Worm (Caenorhabditis elegans) whole organism, young adult: ENCODE measurements around the gene fipr-6.

Experiments used
- F55B11.4 ChIP-seq: sonication (generic microtip); optimal IDR thresholded peaks from 2 replicates; lab custom pipeline; 2016; ENCODE audit warnings: missing compliant biosample characterization, missing genetic modification characterization, borderline replicate concordance; ENCODE audit not compliant: insufficient read depth
- F57A8.1 ChIP-seq: fragments of 200-800 bp; sonication (Bioruptor generic); optimal IDR thresholded peaks from 2 replicates; lab custom pipeline; 2018; ENCODE audit warnings: mild to moderate bottlenecking, missing genetic modification characterization, moderate library complexity, missing compliant biosample characterization
- Y53F4B.3 ChIP-seq: fragments of 200-800 bp; sonication (Bioruptor generic); IDR thresholded peaks from 2 replicates; pipeline ENCODE4 v1.3.6; 2022; ENCODE audit warnings: missing genetic modification reagents, missing genetic modification characterization, missing compliant biosample characterization
- Y67H2A.10 ChIP-seq: fragments of 200-800 bp; sonication (Bioruptor generic); conservative IDR thresholded peaks from 2 replicates; pipeline ENCODE4 v1.3.6; 2022; ENCODE audit warnings: missing genetic modification reagents, missing genetic modification characterization, missing compliant biosample characterization
- akir-1 ChIP-seq: fragments of 200-800 bp; sonication (Bioruptor generic); optimal IDR thresholded peaks from 2 replicates; lab custom pipeline; 2018; ENCODE audit warnings: mild to moderate bottlenecking, missing genetic modification characterization, moderate library complexity, missing compliant biosample characterization
- ama-1 ChIP-seq, 3 experiments: fragments of 150-350 bp in 1 of 3; sonication (generic microtip) in 2 of 3; optimal IDR thresholded peaks; 2 replicates each; lab custom pipeline; 2014 to 2018; ENCODE audit warnings: missing biosample characterization in 2 of 3, missing genetic modification characterization in 2 of 3, missing genetic modification reagents in 2 of 3
- attf-3 ChIP-seq: fragments of 200-800 bp; sonication (Bioruptor generic); conservative IDR thresholded peaks from 2 replicates; pipeline ENCODE4 v1.3.6; 2022; ENCODE audit warnings: missing genetic modification reagents, missing genetic modification characterization, missing compliant biosample characterization
- cebp-2 ChIP-seq: fragments of 200-800 bp; sonication (Bioruptor generic); IDR thresholded peaks from 2 replicates; pipeline ENCODE4 v1.3.6; 2022; ENCODE audit warnings: missing genetic modification characterization, missing compliant biosample characterization
- efl-1 ChIP-seq: fragments of 150-350 bp; optimal IDR thresholded peaks from 2 replicates; lab custom pipeline; 2014; ENCODE audit warnings: missing biosample characterization, missing genetic modification reagents, missing genetic modification characterization
- let-607 ChIP-seq, 2 experiments: fragments of 200-800 bp in 1 of 2; sonication (Bioruptor generic) in 1 of 2; sonication (generic microtip) in 1 of 2; optimal IDR thresholded peaks; 2 replicates each; lab custom pipeline; 2016 to 2018; ENCODE audit warnings: mild to moderate bottlenecking in 2 of 2, missing compliant biosample characterization in 2 of 2, missing genetic modification characterization in 2 of 2, moderate library complexity in 2 of 2, missing genotype in 1 of 2
- lin-26 ChIP-seq: fragments of 200-800 bp; sonication (Bioruptor generic); IDR thresholded peaks from 2 replicates; pipeline ENCODE4 v1.3.6; 2022; ENCODE audit warnings: missing genetic modification reagents, missing genetic modification characterization, missing compliant biosample characterization
- lin-35 ChIP-seq, 3 experiments: fragments of 150-350 bp in 2 of 3; sonication (generic microtip) in 1 of 3; optimal IDR thresholded peaks; 2 replicates each; lab custom pipeline; 2014 to 2018; ENCODE audit warnings: missing biosample characterization in 3 of 3, missing genetic modification characterization in 3 of 3, missing genetic modification reagents in 3 of 3
- pha-4 ChIP-seq: fragments of 150-350 bp; sonication (generic microtip); optimal IDR thresholded peaks from 2 replicates; lab custom pipeline; 2014; ENCODE audit warnings: missing biosample characterization, missing genetic modification reagents, missing genetic modification characterization
- snpc-4 ChIP-seq, 5 experiments: fragments of 150-350 bp in 1 of 5; sonication (generic microtip) in 4 of 5; optimal IDR thresholded peaks; 2 replicates each; lab custom pipeline; 2014 to 2018; ENCODE audit warnings: missing genetic modification characterization in 5 of 5, missing biosample characterization in 3 of 5, antibody characterized with exemption in 2 of 5, mild to moderate bottlenecking in 2 of 5, missing compliant biosample characterization in 2 of 5, missing genotype in 2 of 5, moderate library complexity in 2 of 5, missing genetic modification reagents in 1 of 5

ce11 chrV:10241121-10241803, 10.2 kb downstream of the fipr-6 start, which contains the start of the genes C12D8.21 and col-148:
- TF ChIP-seq Y53F4B.3 (no peak), ama-1 (optimal IDR thresholded peaks at IDR 0.05; lab: Kevin White, UChicago) (no peak), ama-1 (GFP tag; optimal IDR thresholded peaks at IDR 0.05; lab: Kevin White, UChicago) (no peak), snpc-4 (GFP tag; optimal IDR thresholded peaks at IDR 0.05; lab: Kevin White, UChicago) (no peak), snpc-4 (tag; optimal IDR thresholded peaks at IDR 0.05; lab: Kevin White, UChicago) (no peak), lin-26 (GFP tag; lab: Robert Waterston, UW) (no peak), efl-1 (no peak), cebp-2 (no peak), Y67H2A.10 (GFP tag; lab: Robert Waterston, UW) (no peak), F55B11.4 (tag; lab: Kevin White, UChicago) (no peak), lin-35 (GFP tag; optimal IDR thresholded peaks at IDR 0.05; lab: Kevin White, UChicago) (no peak), F57A8.1 (GFP tag; lab: Kevin White, UChicago) (no peak), akir-1 (GFP tag; lab: Kevin White, UChicago) (no peak), attf-3 (no peak), let-607 (tag; optimal IDR thresholded peaks at IDR 0.05; lab: Kevin White, UChicago) (no peak), pha-4 (tag; lab: Kevin White, UChicago) (no peak)
